Worm (Caenorhabditis elegans) whole organism, late embryonic: ENCODE results near the gene mthf-1.

Experiments
- F13H6.1 ChIP-seq: sonication (generic microtip); optimal IDR thresholded peaks from 2 replicates; lab custom pipeline; 2016; ENCODE audit warnings: missing genetic modification characterization, missing compliant biosample characterization
- K09A11.1 ChIP-seq: sonication (generic microtip); optimal IDR thresholded peaks from 2 replicates; lab custom pipeline; 2017; ENCODE audit warnings: antibody characterized with exemption, mild to moderate bottlenecking, missing genetic modification characterization, missing compliant biosample characterization; ENCODE audit not compliant: insufficient read depth
- Y22D7AL.16 ChIP-seq: sonication (generic microtip); optimal IDR thresholded peaks from 2 replicates; lab custom pipeline; 2016; ENCODE audit warnings: missing genetic modification characterization, missing compliant biosample characterization
- ama-1 ChIP-seq: fragments of 150-350 bp; optimal IDR thresholded peaks from 2 replicates; lab custom pipeline; 2014
- ceh-18 ChIP-seq: sonication (generic microtip); optimal IDR thresholded peaks from 2 replicates; lab custom pipeline; 2016; ENCODE audit warnings: missing genetic modification characterization, missing compliant biosample characterization
- ceh-2 ChIP-seq: sonication (generic microtip); optimal IDR thresholded peaks from 2 replicates; lab custom pipeline; 2016; ENCODE audit warnings: missing genotype, missing genetic modification characterization, missing compliant biosample characterization
- ceh-22 ChIP-seq: sonication (generic microtip); optimal IDR thresholded peaks from 2 replicates; lab custom pipeline; 2017; ENCODE audit warnings: missing biosample characterization, missing genetic modification characterization
- ceh-24 ChIP-seq: sonication (generic microtip); optimal IDR thresholded peaks from 2 replicates; lab custom pipeline; 2016; ENCODE audit warnings: mild to moderate bottlenecking, missing genetic modification characterization, missing compliant biosample characterization
- ceh-30 ChIP-seq: fragments of 150-350 bp; optimal IDR thresholded peaks from 2 replicates; lab custom pipeline; 2014; ENCODE audit warnings: missing biosample characterization, missing genetic modification characterization
- ceh-34 ChIP-seq: sonication (generic microtip); optimal IDR thresholded peaks from 2 replicates; lab custom pipeline; 2016; ENCODE audit warnings: mild to moderate bottlenecking, missing genetic modification characterization, missing compliant biosample characterization
- ceh-48 ChIP-seq: sonication (generic microtip); optimal IDR thresholded peaks from 2 replicates; lab custom pipeline; 2016; ENCODE audit warnings: missing genetic modification characterization, inconsistent platforms, missing compliant biosample characterization
- che-1 ChIP-seq: sonication (generic microtip); optimal IDR thresholded peaks from 2 replicates; lab custom pipeline; 2016; ENCODE audit warnings: mild to moderate bottlenecking, missing genetic modification characterization, missing compliant biosample characterization
- dmd-4 ChIP-seq: sonication (generic microtip); optimal IDR thresholded peaks from 2 replicates; lab custom pipeline; 2016; ENCODE audit warnings: borderline replicate concordance, missing genetic modification characterization, missing compliant biosample characterization
- dve-1 ChIP-seq: sonication (generic microtip); optimal IDR thresholded peaks from 2 replicates; lab custom pipeline; 2017; ENCODE audit warnings: antibody characterized with exemption, mild to moderate bottlenecking, missing genetic modification characterization, missing compliant biosample characterization
- elt-2 ChIP-seq: sonication (generic microtip); optimal IDR thresholded peaks from 2 replicates; lab custom pipeline; 2016; ENCODE audit warnings: missing genetic modification reagents, missing genetic modification characterization, missing compliant biosample characterization
- fkh-10 ChIP-seq: fragments of 150-350 bp; optimal IDR thresholded peaks from 2 replicates; lab custom pipeline; 2014; ENCODE audit warnings: missing biosample characterization, missing genetic modification reagents, missing genetic modification characterization
- hlh-13 ChIP-seq: fragments of 200-800 bp; sonication (Bioruptor generic); optimal IDR thresholded peaks from 2 replicates; lab custom pipeline; 2018; ENCODE audit warnings: mild to moderate bottlenecking, missing genetic modification characterization, missing compliant biosample characterization
- hlh-15 ChIP-seq: sonication (generic microtip); optimal IDR thresholded peaks from 2 replicates; lab custom pipeline; 2016; ENCODE audit warnings: missing genetic modification characterization, missing compliant biosample characterization
- hlh-30 ChIP-seq: sonication (generic microtip); optimal IDR thresholded peaks from 2 replicates; lab custom pipeline; 2017; ENCODE audit warnings: antibody characterized with exemption, missing genetic modification characterization, missing compliant biosample characterization; ENCODE audit not compliant: insufficient read depth
- hlh-6 ChIP-seq: sonication (generic microtip); optimal IDR thresholded peaks from 2 replicates; lab custom pipeline; 2016; ENCODE audit warnings: missing genotype, missing genetic modification characterization, missing compliant biosample characterization
- nfya-1 ChIP-seq: sonication (generic microtip); optimal IDR thresholded peaks from 2 replicates; lab custom pipeline; 2017; ENCODE audit warnings: missing genetic modification characterization, mild to moderate bottlenecking, missing compliant biosample characterization, antibody characterized with exemption, moderate library complexity
- nhr-11 ChIP-seq: fragments of 150-350 bp; optimal IDR thresholded peaks from 2 replicates; lab custom pipeline; 2014; ENCODE audit warnings: missing biosample characterization, missing genetic modification characterization
- odd-2 ChIP-seq: sonication (generic microtip); optimal IDR thresholded peaks from 2 replicates; lab custom pipeline; 2017; ENCODE audit warnings: antibody characterized with exemption, mild to moderate bottlenecking, missing genetic modification characterization, missing compliant biosample characterization
- pag-3 ChIP-seq: sonication (generic microtip); optimal IDR thresholded peaks from 2 replicates; lab custom pipeline; 2016; ENCODE audit warnings: missing compliant biosample characterization, missing genetic modification characterization, borderline replicate concordance
- pqm-1 ChIP-seq: sonication (generic microtip); optimal IDR thresholded peaks from 2 replicates; lab custom pipeline; 2016; ENCODE audit warnings: missing genetic modification characterization, missing compliant biosample characterization
- ref-2 ChIP-seq: sonication (generic microtip); optimal IDR thresholded peaks from 2 replicates; lab custom pipeline; 2016; ENCODE audit warnings: missing genetic modification characterization, missing compliant biosample characterization
- sdc-2 ChIP-seq: sonication (generic microtip); optimal IDR thresholded peaks from 2 replicates; lab custom pipeline; 2016; ENCODE audit warnings: missing genotype, missing genetic modification characterization, missing compliant biosample characterization
- sox-4 ChIP-seq: sonication (generic microtip); optimal IDR thresholded peaks from 2 replicates; lab custom pipeline; 2017; ENCODE audit warnings: mild to moderate bottlenecking, missing genetic modification characterization, inconsistent platforms, missing compliant biosample characterization
- tbx-2 ChIP-seq: sonication (generic microtip); optimal IDR thresholded peaks from 2 replicates; lab custom pipeline; 2016; ENCODE audit warnings: missing genetic modification characterization, missing compliant biosample characterization
- tbx-7 ChIP-seq: sonication (generic microtip); optimal IDR thresholded peaks from 2 replicates; lab custom pipeline; 2016; ENCODE audit warnings: missing genotype, missing genetic modification characterization, missing compliant biosample characterization
- unc-42 ChIP-seq: sonication (generic microtip); optimal IDR thresholded peaks from 2 replicates; lab custom pipeline; 2016; ENCODE audit warnings: missing genotype, missing genetic modification characterization, missing compliant biosample characterization
- unc-55 ChIP-seq: sonication (generic microtip); optimal IDR thresholded peaks from 2 replicates; lab custom pipeline; 2017; ENCODE audit warnings: missing biosample characterization, missing genetic modification reagents, missing genetic modification characterization
- unc-86 ChIP-seq: sonication (generic microtip); optimal IDR thresholded peaks from 2 replicates; lab custom pipeline; 2016; ENCODE audit warnings: missing genetic modification characterization, missing compliant biosample characterization
- ztf-16 ChIP-seq: sonication (generic microtip); optimal IDR thresholded peaks from 2 replicates; lab custom pipeline; 2017; ENCODE audit warnings: missing genetic modification characterization, missing compliant biosample characterization

Gene mthf-1

ce11 chrII:7810162-7810868, 32.7 kb upstream of the mthf-1 start:
- peak; percentile 69 for TF ChIP-seq unc-55
- TF ChIP-seq ceh-48 (tag; lab: Kevin White, UChicago) = no peak
- TF ChIP-seq unc-86 = no peak
- TF ChIP-seq K09A11.1 (tag; lab: Kevin White, UChicago) = no peak
- TF ChIP-seq pqm-1 (tag; lab: Kevin White, UChicago) = no peak
- no peak for TF ChIP-seq dmd-4
- no peak for TF ChIP-seq F13H6.1 (tag; lab: Kevin White, UChicago)
- TF ChIP-seq odd-2 (tag; lab: Kevin White, UChicago) = peak; percentile 3

- TF ChIP-seq ceh-24 = no peak
- TF ChIP-seq unc-42 = peak; percentile 86
- TF ChIP-seq pag-3 (tag; lab: Kevin White, UChicago) = no peak
- TF ChIP-seq ceh-48 (tag; lab: Kevin White, UChicago) = no peak
- TF ChIP-seq tbx-2 (tag; lab: Kevin White, UChicago) = peak; percentile 36
- TF ChIP-seq elt-2 (tag; lab: Kevin White, UChicago) = no peak
- no peak for TF ChIP-seq che-1 (tag; lab: Kevin White, UChicago)
- no peak for TF ChIP-seq fkh-10
- no peak for TF ChIP-seq sox-4 (tag; lab: Kevin White, UChicago)
- no peak for TF ChIP-seq dve-1 (tag; lab: Kevin White, UChicago)
- TF ChIP-seq ceh-34 (tag; lab: Kevin White, UChicago) = no peak
These were observed 31.8 kb upstream of the mthf-1 start for ce11 chrII:7809358-7809914.

ce11 chrII:7808950-7809349, 31.3 kb upstream of the mthf-1 start:
- TF ChIP-seq elt-2 (tag; lab: Kevin White, UChicago) (peak; percentile 55), ceh-18 (tag; lab: Kevin White, UChicago) (peak; percentile 10), nfya-1 (tag; lab: Kevin White, UChicago) (peak; percentile 26), sdc-2 (tag; lab: Kevin White, UChicago) (no peak)

- TF ChIP-seq hlh-6 (tag; lab: Kevin White, UChicago) = no peak
- no peak for TF ChIP-seq che-1 (tag; lab: Kevin White, UChicago)
These were observed 30.5 kb upstream of the mthf-1 start for ce11 chrII:7808153-7808552.

DNA sequence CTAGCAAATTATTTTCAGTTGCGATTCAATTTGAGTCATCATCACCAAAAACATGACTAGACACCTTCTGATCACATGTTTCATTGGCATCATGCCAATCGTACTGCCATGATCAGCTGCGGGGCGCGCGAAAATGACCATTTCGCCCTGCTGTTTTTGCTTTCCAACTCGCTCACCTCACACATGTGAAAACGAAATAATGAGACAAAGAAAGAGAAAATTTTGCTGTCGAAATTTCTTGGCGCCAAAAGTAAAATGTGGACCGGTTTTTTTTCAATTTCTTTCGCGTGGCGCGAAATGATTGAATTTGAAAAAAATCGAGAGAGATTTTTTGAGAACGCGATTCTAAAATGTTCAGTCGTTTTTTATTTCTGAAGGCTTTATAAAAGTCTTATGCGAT, 29.2 kb upstream of the mthf-1 start:
- TF ChIP-seq ref-2 (tag; lab: Kevin White, UChicago) (peak; percentile 35), hlh-30 (tag; lab: Kevin White, UChicago) (no peak)

DNA sequence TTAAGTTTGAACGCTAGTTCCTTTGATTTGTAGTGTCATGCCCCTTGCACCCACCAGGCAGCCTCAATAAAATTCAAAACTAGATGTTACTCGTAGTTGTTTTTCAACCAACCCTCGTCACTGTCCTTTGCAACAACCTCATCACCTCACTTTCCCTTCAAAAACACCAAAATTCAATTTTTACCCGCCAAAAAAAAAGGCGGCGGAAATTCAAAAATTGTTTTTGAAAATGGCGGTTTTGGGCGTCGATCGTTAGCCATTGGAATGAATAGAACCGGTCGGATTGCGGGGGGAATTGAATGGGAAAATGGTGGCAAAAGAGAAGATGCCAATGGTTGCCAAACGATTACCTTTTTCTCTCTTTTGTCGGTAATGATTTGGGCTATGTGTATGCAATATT, 28.4 kb upstream of the mthf-1 start:
- TF ChIP-seq tbx-2 (tag; lab: Kevin White, UChicago) = no peak
- TF ChIP-seq nhr-11 (tag; lab: Kevin White, UChicago) = no peak
- no peak for TF ChIP-seq ama-1 (lab: Kevin White, UChicago)
- no peak for TF ChIP-seq ceh-2
- TF ChIP-seq Y22D7AL.16 (tag; lab: Kevin White, UChicago) = no peak
- no peak for TF ChIP-seq hlh-6 (tag; lab: Kevin White, UChicago)
- TF ChIP-seq hlh-13 (GFP tag; lab: Kevin White, UChicago) = no peak
- TF ChIP-seq ztf-16 (tag; lab: Kevin White, UChicago) = no peak
- TF ChIP-seq K09A11.1 (tag; lab: Kevin White, UChicago) = no peak
- TF ChIP-seq ceh-24 = no peak
- TF ChIP-seq ceh-48 (tag; lab: Kevin White, UChicago) = no peak
- TF ChIP-seq ceh-30 (tag; lab: Kevin White, UChicago) = no peak
- no peak for TF ChIP-seq hlh-15 (tag; lab: Kevin White, UChicago)
- TF ChIP-seq pag-3 (tag; lab: Kevin White, UChicago) = no peak
- no peak for TF ChIP-seq ceh-18 (tag; lab: Kevin White, UChicago)
- no peak for TF ChIP-seq tbx-7 (tag; lab: Kevin White, UChicago)
- no peak for TF ChIP-seq ceh-22 (tag; lab: Kevin White, UChicago)
